Fruit fly (Drosophila melanogaster): Measurements from ENCODE around the gene AP-1sigma.
A peak's percentile ranks its signal among the peaks of the same experiment; 100 is the strongest.

AP-1sigma gene

DNA sequence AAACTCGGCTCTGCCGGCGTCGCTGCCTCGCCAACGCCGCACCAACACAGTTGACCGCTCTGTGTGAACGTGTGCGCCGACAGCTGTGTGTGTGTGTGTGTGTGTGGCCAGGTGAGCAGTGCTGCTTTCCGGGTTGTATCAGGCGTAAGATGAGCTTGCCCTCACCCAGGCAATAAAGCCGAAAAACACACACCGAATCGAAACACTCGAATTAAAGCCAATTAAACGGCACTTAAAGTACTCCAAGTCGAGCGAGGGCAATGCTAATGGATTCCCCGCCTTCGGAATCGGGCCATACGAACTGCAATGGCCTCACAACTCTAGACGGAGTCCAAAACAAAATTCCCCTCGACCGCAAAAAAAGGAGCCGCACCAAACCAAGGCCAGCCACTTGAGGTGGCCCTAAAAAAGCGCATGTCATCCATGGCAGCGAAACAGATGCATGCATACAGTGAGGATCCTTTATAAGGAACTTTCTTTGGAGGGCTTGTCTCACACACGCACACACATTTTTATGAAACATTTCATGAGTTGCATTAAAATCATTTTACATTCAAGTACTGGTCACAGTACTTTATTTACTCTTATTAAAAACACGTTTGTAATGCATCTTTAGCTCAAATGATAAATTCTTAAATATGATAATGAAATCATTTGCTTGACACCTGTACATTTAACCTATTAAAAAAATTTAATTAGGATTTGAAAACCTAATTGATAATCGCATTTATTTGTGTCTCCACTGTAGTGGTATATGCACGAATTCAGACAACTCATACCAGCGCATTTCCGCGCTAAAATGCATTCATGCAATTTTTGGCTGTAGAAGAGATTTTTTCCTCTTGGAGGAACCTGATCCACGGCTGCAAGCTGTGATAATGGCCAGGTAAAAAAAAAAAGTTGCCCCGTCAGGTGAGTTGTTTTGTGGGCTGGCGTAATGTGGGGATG, 9.7 kb upstream of the AP-1sigma start (continued):
- TF ChIP-seq CG10669 (GFP tag; optimal IDR thresholded peaks at IDR 0.05): peak; percentile 96
- TF ChIP-seq CG10631 (GFP tag; optimal IDR thresholded peaks at IDR 0.05): peak; percentile 94
- TF ChIP-seq CG31627 (GFP tag; optimal IDR thresholded peaks at IDR 0.05): peak; percentile 94
- peak; percentile 68 for TF ChIP-seq Gug (GFP tag; IDR thresholded peaks at IDR 0.05)
- TF ChIP-seq acj6 (GFP tag; optimal IDR thresholded peaks at IDR 0.05): peak; percentile 95
- peak; percentile 93 for TF ChIP-seq Sox102F (GFP tag; optimal IDR thresholded peaks at IDR 0.05)
- peak; percentile 87 for TF ChIP-seq CG6163 (GFP tag; IDR thresholded peaks at IDR 0.05)
- peak; percentile 73 for TF ChIP-seq dac (GFP tag; optimal IDR thresholded peaks at IDR 0.05)
- peak; percentile 91 for TF ChIP-seq Ets21C (GFP tag; optimal IDR thresholded peaks at IDR 0.05)
- peak; percentile 99 for TF ChIP-seq svp (GFP tag)
- TF ChIP-seq fd59A (GFP tag; optimal IDR thresholded peaks at IDR 0.05): peak; percentile 97

DNA sequence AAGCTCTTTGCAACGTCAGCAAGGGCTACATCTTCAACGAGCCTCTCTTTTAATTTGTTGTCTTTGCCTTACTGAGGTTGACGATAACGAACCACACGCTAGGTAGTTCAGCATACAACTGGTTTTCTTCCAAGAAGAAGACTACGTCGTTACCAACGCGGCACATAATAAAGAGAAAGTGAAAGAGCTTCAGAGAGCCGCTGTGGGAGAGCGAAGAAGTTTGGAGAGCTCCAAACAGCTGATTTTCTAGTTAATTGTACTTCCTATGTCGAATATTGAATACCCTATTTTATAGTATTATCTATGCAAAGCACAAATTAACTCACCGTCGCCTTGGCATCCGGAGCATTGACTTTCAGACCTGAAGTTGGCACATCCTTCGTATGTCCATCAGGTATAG, 3.1 kb upstream of the AP-1sigma start:
- peak; percentile 23 for TF ChIP-seq esn (GFP tag; optimal IDR thresholded peaks at IDR 0.05)
- TF ChIP-seq CG6163 (GFP tag; IDR thresholded peaks at IDR 0.05): peak; percentile 41; the same call in 1 of the 3 replicates
- peak; percentile 17; the same call in 1 of the 3 replicates for TF ChIP-seq eg (GFP tag; IDR thresholded peaks at IDR 0.05)
- no peak for TF ChIP-seq CG8632 (GFP tag; optimal IDR thresholded peaks at IDR 0.05)
- TF ChIP-seq CG3919 (GFP tag; optimal IDR thresholded peaks at IDR 0.05): peak; percentile 41
- no peak for TF ChIP-seq CG3032 (tag; optimal IDR thresholded peaks at IDR 0.05)
- TF ChIP-seq CG8119 (GFP tag; IDR thresholded peaks at IDR 0.05): peak; percentile 29; the same call in 1 of the 3 replicates
- TF ChIP-seq Eip78C (GFP tag): peak; percentile 81
- TF ChIP-seq Smox (GFP tag; optimal IDR thresholded peaks at IDR 0.05): no peak
- peak; percentile 20 for TF ChIP-seq Lpt (GFP tag; optimal IDR thresholded peaks at IDR 0.05)
- TF ChIP-seq svp (GFP tag): peak; percentile 46
- no peak for TF ChIP-seq fkh (GFP tag; optimal IDR thresholded peaks at IDR 0.05)
- TF ChIP-seq cyc (GFP tag; optimal IDR thresholded peaks at IDR 0.05): no peak
- TF ChIP-seq CG15336 (GFP tag; IDR thresholded peaks at IDR 0.05): peak; percentile 55; the same call in 1 of the 2 replicates
- TF ChIP-seq Sox102F (GFP tag; optimal IDR thresholded peaks at IDR 0.05): peak; percentile 17
- peak; percentile 21 for TF ChIP-seq topi (GFP tag; optimal IDR thresholded peaks at IDR 0.05)
- TF ChIP-seq Eip93F (GFP tag; optimal IDR thresholded peaks at IDR 0.05): no peak
- TF ChIP-seq ss (GFP tag; optimal IDR thresholded peaks at IDR 0.05): peak in 1 of 2 experiments; percentile 24
- TF ChIP-seq CG6854 (GFP tag; optimal IDR thresholded peaks at IDR 0.05): peak; percentile 56
- no peak for TF ChIP-seq Sox14 (GFP tag; optimal IDR thresholded peaks at IDR 0.05)
- TF ChIP-seq dsx (GFP tag; optimal IDR thresholded peaks at IDR 0.05; ENCODE audit: poor library complexity, severe bottlenecking): peak; percentile 57
- no peak for TF ChIP-seq Ets96B (tag; optimal IDR thresholded peaks at IDR 0.05)
- peak; percentile 90 for TF ChIP-seq Blimp-1 (GFP tag; optimal IDR thresholded peaks at IDR 0.05)
- TF ChIP-seq CG32006 (GFP tag; optimal IDR thresholded peaks at IDR 0.05): no peak
- peak; percentile 30 for TF ChIP-seq Eip75B (GFP tag; optimal IDR thresholded peaks at IDR 0.05)

DNA sequence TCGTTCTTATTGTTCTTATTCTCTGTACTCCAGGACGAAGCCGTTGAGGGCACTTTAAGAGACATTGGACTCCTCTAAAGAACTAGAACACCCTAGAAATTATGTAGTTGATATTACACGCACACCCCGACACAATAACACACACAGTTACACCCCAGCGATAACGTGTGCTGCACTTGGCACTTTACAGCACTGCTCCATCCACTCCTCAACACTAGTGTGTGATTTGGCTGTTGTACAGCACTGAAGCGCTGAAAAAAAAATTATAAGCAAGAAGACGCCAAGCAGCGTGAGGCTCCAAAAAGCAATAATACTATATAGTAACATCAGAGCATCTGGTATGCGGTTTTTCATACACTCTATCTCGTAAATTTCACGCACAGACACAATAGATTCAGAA, 2.4 kb downstream of the AP-1sigma start:
- no peak for TF ChIP-seq lz (GFP tag; optimal IDR thresholded peaks at IDR 0.05)
- TF ChIP-seq net (GFP tag; optimal IDR thresholded peaks at IDR 0.05): no peak
- TF ChIP-seq fd59A (GFP tag; optimal IDR thresholded peaks at IDR 0.05): no peak
- TF ChIP-seq CG8319 (GFP tag; optimal IDR thresholded peaks at IDR 0.05): no peak
- TF ChIP-seq CG7368 (GFP tag; optimal IDR thresholded peaks at IDR 0.05): no peak
- no peak for TF ChIP-seq dsx (GFP tag; optimal IDR thresholded peaks at IDR 0.05; ENCODE audit: poor library complexity, severe bottlenecking)

Data from whole organism, prepupa.